Worm (Caenorhabditis elegans) whole organism, L3 larva: ENCODE data around the gene Y6E2A.5.

ENCODE experiments used
- R02D3.7 ChIP-seq: fragments of 150-350 bp; optimal IDR thresholded peaks from 2 replicates; lab custom pipeline; 2014; ENCODE audit warnings: missing biosample characterization, missing genetic modification characterization
- ZK546.5 ChIP-seq: sonication (generic microtip); optimal IDR thresholded peaks from 2 replicates; lab custom pipeline; 2017; ENCODE audit warnings: missing biosample characterization, missing genetic modification characterization
- aly-2 ChIP-seq: fragments of 150-350 bp; optimal IDR thresholded peaks from 2 replicates; lab custom pipeline; 2014; ENCODE audit warnings: missing biosample characterization, missing genetic modification characterization
- ama-1 ChIP-seq: fragments of 150-350 bp; optimal IDR thresholded peaks from 2 replicates; lab custom pipeline; 2018
- ceh-16 ChIP-seq: sonication (generic microtip); optimal IDR thresholded peaks from 2 replicates; lab custom pipeline; 2017; ENCODE audit warnings: missing biosample characterization, missing genetic modification characterization
- ceh-28 ChIP-seq: fragments of 150-350 bp; optimal IDR thresholded peaks from 2 replicates; lab custom pipeline; 2014; ENCODE audit warnings: missing biosample characterization, missing genetic modification reagents, missing genetic modification characterization
- ceh-82 ChIP-seq: fragments of 150-350 bp; optimal IDR thresholded peaks from 2 replicates; lab custom pipeline; 2014; ENCODE audit warnings: missing biosample characterization, missing genetic modification characterization
- daf-12 ChIP-seq: fragments of 150-350 bp; optimal IDR thresholded peaks from 2 replicates; lab custom pipeline; 2014; ENCODE audit warnings: missing biosample characterization, missing genetic modification reagents, missing genetic modification characterization
- egl-5 ChIP-seq: fragments of 150-350 bp; optimal IDR thresholded peaks from 2 replicates; lab custom pipeline; 2017; ENCODE audit warnings: missing biosample characterization, missing genetic modification reagents, missing genetic modification characterization, inconsistent platforms
- elt-1 ChIP-seq: fragments of 150-350 bp; optimal IDR thresholded peaks from 2 replicates; lab custom pipeline; 2014; ENCODE audit warnings: missing biosample characterization, missing genetic modification characterization
- elt-2 ChIP-seq: sonication (generic microtip); optimal IDR thresholded peaks from 2 replicates; lab custom pipeline; 2016; ENCODE audit warnings: missing genetic modification reagents, mild to moderate bottlenecking, missing genetic modification characterization, missing compliant biosample characterization
- eor-1 ChIP-seq, 2 experiments: fragments of 150-350 bp; optimal IDR thresholded peaks; 2 replicates each; lab custom pipeline; 2014 to 2018; ENCODE audit warnings: missing biosample characterization in 2 of 2, missing genetic modification characterization in 2 of 2
- fkh-10 ChIP-seq: sonication (generic microtip); optimal IDR thresholded peaks from 2 replicates; lab custom pipeline; 2017; ENCODE audit warnings: missing biosample characterization, missing genetic modification reagents, missing genetic modification characterization
- fkh-2 ChIP-seq: fragments of 150-350 bp; optimal IDR thresholded peaks from 2 replicates; lab custom pipeline; 2014; ENCODE audit warnings: missing biosample characterization, missing genetic modification reagents, missing genetic modification characterization
- fos-1 ChIP-seq: fragments of 150-350 bp; optimal IDR thresholded peaks from 2 replicates; lab custom pipeline; 2014; ENCODE audit warnings: missing biosample characterization, missing genetic modification characterization
- hmg-11 ChIP-seq: sonication (generic microtip); optimal IDR thresholded peaks from 2 replicates; lab custom pipeline; 2016; ENCODE audit warnings: missing genetic modification characterization, missing compliant biosample characterization
- lin-39 ChIP-seq: fragments of 150-350 bp; optimal IDR thresholded peaks from 2 replicates; lab custom pipeline; 2018; ENCODE audit warnings: missing biosample characterization, missing genetic modification reagents, missing genetic modification characterization
- mdl-1 ChIP-seq: fragments of 150-350 bp; optimal IDR thresholded peaks from 2 replicates; lab custom pipeline; 2014; ENCODE audit warnings: missing biosample characterization, missing genetic modification characterization
- mml-1 ChIP-seq: fragments of 150-350 bp; sonication (generic microtip); optimal IDR thresholded peaks from 3 replicates; lab custom pipeline; 2014; ENCODE audit warnings: missing biosample characterization, missing genetic modification characterization
- nfya-1 ChIP-seq: sonication (generic microtip); optimal IDR thresholded peaks from 2 replicates; lab custom pipeline; 2017; ENCODE audit warnings: missing genetic modification characterization, mild to moderate bottlenecking, missing compliant biosample characterization, antibody characterized with exemption, moderate library complexity; ENCODE audit not compliant: insufficient read depth
- nhr-11 ChIP-seq: fragments of 150-350 bp; optimal IDR thresholded peaks from 2 replicates; lab custom pipeline; 2014; ENCODE audit warnings: missing biosample characterization, missing genetic modification characterization
- nhr-12 ChIP-seq: fragments of 150-350 bp; optimal IDR thresholded peaks from 2 replicates; lab custom pipeline; 2014; ENCODE audit warnings: missing biosample characterization, missing genetic modification characterization
- nhr-23 ChIP-seq: fragments of 150-350 bp; optimal IDR thresholded peaks from 2 replicates; lab custom pipeline; 2014; ENCODE audit warnings: missing biosample characterization, missing genetic modification reagents, missing genetic modification characterization
- nhr-237 ChIP-seq: fragments of 150-350 bp; optimal IDR thresholded peaks from 2 replicates; lab custom pipeline; 2014; ENCODE audit warnings: missing biosample characterization, missing genetic modification characterization
- nhr-25 ChIP-seq: sonication (generic microtip); optimal IDR thresholded peaks from 2 replicates; lab custom pipeline; 2017; ENCODE audit warnings: missing biosample characterization, missing genetic modification characterization
- nhr-28 ChIP-seq: fragments of 150-350 bp; optimal IDR thresholded peaks from 2 replicates; lab custom pipeline; 2014; ENCODE audit warnings: missing biosample characterization, missing genetic modification characterization
- nhr-67 ChIP-seq: fragments of 150-350 bp; optimal IDR thresholded peaks from 2 replicates; lab custom pipeline; 2014; ENCODE audit warnings: missing biosample characterization, missing genetic modification characterization
- nhr-76 ChIP-seq: fragments of 150-350 bp; sonication (generic microtip); optimal IDR thresholded peaks from 5 replicates; lab custom pipeline; 2014; ENCODE audit warnings: missing biosample characterization, missing genetic modification characterization
- pha-4 ChIP-seq: fragments of 150-350 bp; optimal IDR thresholded peaks from 2 replicates; lab custom pipeline; 2014; ENCODE audit warnings: missing biosample characterization, missing genetic modification reagents, missing genetic modification characterization
- sea-2 ChIP-seq: fragments of 150-350 bp; sonication (generic microtip); optimal IDR thresholded peaks from 4 replicates; lab custom pipeline; 2014; ENCODE audit warnings: missing biosample characterization, missing genetic modification reagents, missing genetic modification characterization
- skn-1 ChIP-seq: fragments of 150-350 bp; optimal IDR thresholded peaks from 2 replicates; lab custom pipeline; 2014; ENCODE audit warnings: missing biosample characterization, missing genetic modification characterization
- snpc-4 ChIP-seq: fragments of 150-350 bp; optimal IDR thresholded peaks from 2 replicates; lab custom pipeline; 2014; ENCODE audit warnings: missing biosample characterization, missing genetic modification characterization
- unc-39 ChIP-seq: sonication (generic microtip); optimal IDR thresholded peaks from 4 replicates; lab custom pipeline; 2017; ENCODE audit warnings: missing biosample characterization, missing genetic modification characterization
- zag-1 ChIP-seq: fragments of 150-350 bp; optimal IDR thresholded peaks from 2 replicates; lab custom pipeline; 2014; ENCODE audit warnings: missing biosample characterization, missing genetic modification characterization
- ztf-11 ChIP-seq: fragments of 150-350 bp; optimal IDR thresholded peaks from 2 replicates; lab custom pipeline; 2014; ENCODE audit warnings: missing biosample characterization, missing genetic modification characterization

The Y6E2A.5 gene

DNA sequence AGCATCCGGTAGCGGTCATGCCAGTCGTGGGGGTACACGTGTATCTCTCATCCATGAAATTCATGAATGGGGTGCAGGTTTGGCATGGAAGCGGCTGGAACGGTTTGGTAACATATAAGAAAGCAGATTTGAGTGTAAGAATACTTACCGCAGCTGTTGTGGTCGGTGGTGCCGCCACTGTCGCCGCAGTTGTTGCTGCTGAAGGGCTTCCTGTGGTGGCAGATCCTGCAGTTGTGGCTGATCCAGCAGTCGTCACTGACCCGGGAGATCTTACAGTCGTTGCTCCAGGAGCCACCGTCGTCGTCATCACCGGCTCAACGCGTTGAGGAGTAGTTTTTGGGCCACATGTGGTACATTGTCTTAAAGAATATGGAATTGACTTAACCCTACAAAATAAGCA, 14.6 kb upstream of the Y6E2A.5 start:
- no peak for TF ChIP-seq zag-1 (tag; lab: Kevin White, UChicago)
- no peak for TF ChIP-seq nfya-1
- no peak for TF ChIP-seq lin-39
- TF ChIP-seq nhr-237 (tag; lab: Kevin White, UChicago), result no peak
- TF ChIP-seq ceh-28 (tag; lab: Kevin White, UChicago), result no peak
- TF ChIP-seq ama-1 (lab: Kevin White, UChicago), result no peak

DNA sequence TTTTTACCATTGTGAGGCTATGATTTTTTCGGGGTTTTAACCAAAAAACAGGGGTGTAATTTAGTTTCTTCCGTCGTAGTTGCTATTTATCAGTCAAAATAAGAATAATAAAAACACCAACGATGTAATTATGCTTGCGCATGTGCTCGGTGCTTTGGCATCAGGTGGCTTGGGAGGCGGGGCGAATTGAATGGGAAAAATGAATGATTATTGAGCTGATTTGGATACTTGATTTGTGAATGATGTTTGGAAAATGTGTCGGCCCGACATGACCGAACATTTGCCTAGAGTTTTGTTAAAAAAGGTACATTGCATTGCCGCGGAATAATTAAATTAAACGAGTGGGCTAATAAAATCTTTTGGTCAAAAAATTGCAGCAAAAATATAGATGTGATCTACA, 13.7 kb upstream of the Y6E2A.5 start, which contains the start of gene str-38:
TSS of gene str-38 (minus strand) at position 101 of the 400 bp plus-strand sequence.
- no peak for TF ChIP-seq snpc-4 (tag; lab: Kevin White, UChicago)
- TF ChIP-seq nhr-25 (tag; lab: Kevin White, UChicago), result no peak
- no peak for TF ChIP-seq ceh-16
- TF ChIP-seq ZK546.5 (tag; lab: Kevin White, UChicago), result no peak
- TF ChIP-seq nhr-23, result no peak
- no peak for TF ChIP-seq ceh-28 (tag; lab: Kevin White, UChicago)
- TF ChIP-seq pha-4, result no peak
- no peak for TF ChIP-seq nhr-11 (tag; lab: Kevin White, UChicago)
- TF ChIP-seq mdl-1 (tag; lab: Kevin White, UChicago), result no peak
- TF ChIP-seq skn-1 (tag; lab: Kevin White, UChicago), result no peak
- TF ChIP-seq lin-39, result no peak
- TF ChIP-seq nhr-237 (tag; lab: Kevin White, UChicago), result no peak
- TF ChIP-seq elt-1, result no peak
- TF ChIP-seq fkh-2 (tag; lab: Kevin White, UChicago), result no peak
- TF ChIP-seq egl-5, result no peak
- no peak for TF ChIP-seq elt-2 (tag; lab: Kevin White, UChicago)
- no peak for TF ChIP-seq hmg-11 (tag; lab: Kevin White, UChicago)
- no peak for TF ChIP-seq mml-1
- no peak for TF ChIP-seq eor-1 (tag; optimal IDR thresholded peaks at IDR 0.05; lab: Kevin White, UChicago)

DNA sequence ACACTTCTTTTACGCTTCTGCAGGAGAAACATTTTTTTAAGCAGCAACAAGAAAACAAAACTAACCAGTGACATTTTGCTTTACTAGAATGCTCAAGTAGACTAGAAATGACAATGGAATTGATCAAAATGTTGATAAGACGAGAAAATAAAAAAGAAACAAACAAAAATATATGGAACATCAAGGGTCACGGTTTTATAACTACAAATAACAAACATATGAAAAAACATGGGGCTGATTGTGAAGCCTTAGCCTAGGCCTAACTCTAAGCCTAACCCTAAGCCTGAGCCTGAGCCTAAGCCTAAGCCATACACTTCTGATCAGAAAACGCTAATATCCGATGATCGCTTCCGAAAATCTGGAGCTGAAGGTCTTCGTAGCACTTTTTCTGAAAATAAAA, 12.0 kb upstream of the Y6E2A.5 start, which contains the start of gene Y6E2A.10:
TSS of gene Y6E2A.10 (minus strand) at position 101 of the 400 bp plus-strand sequence.
- TF ChIP-seq ZK546.5 (tag; lab: Kevin White, UChicago), result no peak
- no peak for TF ChIP-seq ceh-82 (tag; lab: Kevin White, UChicago)
- no peak for TF ChIP-seq fos-1 (tag; lab: Kevin White, UChicago)
- TF ChIP-seq ceh-16, result no peak
- no peak for TF ChIP-seq nhr-28 (tag; lab: Kevin White, UChicago)
- no peak for TF ChIP-seq R02D3.7 (tag; lab: Kevin White, UChicago)
- no peak for TF ChIP-seq nhr-76
- no peak for TF ChIP-seq ztf-11 (tag; lab: Kevin White, UChicago)
- no peak for TF ChIP-seq nhr-237 (tag; lab: Kevin White, UChicago)
- no peak for TF ChIP-seq nfya-1
- no peak for TF ChIP-seq nhr-12
- TF ChIP-seq daf-12, result no peak
- no peak for TF ChIP-seq nhr-25 (tag; lab: Kevin White, UChicago)
- TF ChIP-seq sea-2 (GFP tag; lab: Kevin White, UChicago), result no peak
- TF ChIP-seq aly-2 (tag; lab: Kevin White, UChicago), result no peak

DNA sequence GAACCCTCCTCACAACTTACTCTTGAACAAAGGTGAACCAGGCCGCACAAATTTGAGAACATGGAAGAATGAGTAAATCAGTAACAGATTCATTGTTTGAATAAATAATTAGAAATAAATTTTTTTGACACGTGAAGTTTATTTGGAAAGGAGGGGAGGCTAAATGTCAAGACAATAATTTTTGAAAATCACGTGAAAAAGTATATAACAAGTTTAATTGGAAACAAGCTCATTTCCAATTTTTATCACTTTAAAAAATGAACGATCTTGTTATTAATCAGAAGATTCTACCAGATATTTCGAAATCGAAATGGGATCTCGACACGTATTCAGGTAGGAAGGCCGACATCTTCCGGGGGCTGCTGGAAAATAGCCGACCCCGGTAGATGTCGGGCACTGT, 8.1 kb upstream of the Y6E2A.5 start, which contains the start of the genes irld-57 and sfxn-1.3:
TSS of gene irld-57 (minus strand) at position 101 of the 400 bp plus-strand sequence.
TSS of gene sfxn-1.3 (plus strand) at position 232 of the 400 bp plus-strand sequence.
- TF ChIP-seq zag-1 (tag; lab: Kevin White, UChicago) (no peak), ceh-82 (tag; lab: Kevin White, UChicago) (no peak), nhr-67 (tag; lab: Kevin White, UChicago) (no peak), fkh-10 (no peak), elt-2 (tag; lab: Kevin White, UChicago) (no peak), eor-1 (tag; optimal IDR thresholded peaks at IDR 0.05; lab: Kevin White, UChicago) (no peak), R02D3.7 (tag; lab: Kevin White, UChicago) (no peak)

DNA sequence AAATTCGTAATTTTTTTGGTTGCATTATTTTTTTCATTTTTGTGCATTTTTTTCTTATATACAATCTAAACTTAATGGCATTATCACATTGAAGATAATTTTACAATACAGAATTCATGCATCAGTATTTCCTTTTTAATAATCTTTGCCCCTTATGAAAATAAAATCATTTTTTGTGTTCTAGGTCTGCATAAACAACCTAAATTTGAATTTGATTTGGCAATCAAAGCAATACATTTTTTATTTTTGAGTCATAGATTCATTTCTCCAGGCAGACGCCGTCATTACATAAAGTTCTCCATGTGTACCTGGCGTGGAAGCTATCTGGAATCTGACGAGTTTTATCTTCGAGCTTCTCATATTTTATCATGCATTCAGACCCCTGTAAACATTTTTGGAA, 3.4 kb upstream of the Y6E2A.5 start, which contains the start of gene srh-140:
TSS of gene srh-140 (plus strand) at position 301 of the 400 bp plus-strand sequence.
- TF ChIP-seq daf-12, result no peak
- no peak for TF ChIP-seq nhr-67 (tag; lab: Kevin White, UChicago)
- TF ChIP-seq ceh-16, result no peak
- TF ChIP-seq elt-1, result no peak
- no peak for TF ChIP-seq unc-39
